Fruit fly (Drosophila melanogaster): ENCODE results near the gene Egfrap.

Egfrap gene

DNA sequence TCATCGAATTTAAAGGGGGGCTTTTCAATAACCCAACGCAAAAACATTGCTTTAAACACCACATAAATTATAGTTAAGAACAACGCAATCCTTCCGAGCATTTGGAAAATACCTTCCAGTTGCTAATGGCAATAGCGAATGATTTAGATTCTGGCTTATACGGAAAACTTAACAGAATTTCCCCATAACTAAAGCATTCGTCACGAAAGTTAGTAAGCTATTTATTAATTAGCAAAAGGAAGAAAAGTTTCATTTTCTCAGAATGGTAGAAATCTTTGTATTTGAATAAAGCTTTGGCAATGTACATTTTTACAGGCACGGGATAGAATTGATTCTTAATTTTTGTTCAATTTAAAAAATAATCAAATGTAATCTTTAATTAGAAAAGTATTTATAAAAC is 46.5 kb downstream of the Egfrap start, which contains the start of gene CG32413:
TSS of gene CG32413 (minus strand) at position 101 of the 400 bp plus-strand sequence.
- TF ChIP-seq pad (GFP tag; optimal IDR thresholded peaks at IDR 0.05) (no peak), CG12768 (GFP tag; optimal IDR thresholded peaks at IDR 0.05) (no peak), kay (GFP tag; ENCODE audit: borderline replicate concordance) (no peak), CG1620 (GFP tag; optimal IDR thresholded peaks at IDR 0.05) (no peak), bab1 (GFP tag; optimal IDR thresholded peaks at IDR 0.05) (no peak), CG7045 (GFP tag; optimal IDR thresholded peaks at IDR 0.05) (no peak), ovo (GFP tag; optimal IDR thresholded peaks at IDR 0.05) (no peak), Crg-1 (GFP tag; optimal IDR thresholded peaks at IDR 0.05) (no peak), CG7101 (tag; optimal IDR thresholded peaks at IDR 0.05) (no peak), Hr96 (GFP tag; optimal IDR thresholded peaks at IDR 0.05) (no peak), CG33017 (tag; optimal IDR thresholded peaks at IDR 0.05) (no peak), CG14711 (tag; optimal IDR thresholded peaks at IDR 0.05) (no peak), CG5204 (GFP tag; optimal IDR thresholded peaks at IDR 0.05) (no peak), tj (GFP tag; optimal IDR thresholded peaks at IDR 0.05) (no peak), Mnt (GFP tag; optimal IDR thresholded peaks at IDR 0.05) (no peak), CG11617 (GFP tag; optimal IDR thresholded peaks at IDR 0.05) (no peak), toe (GFP tag; optimal IDR thresholded peaks at IDR 0.05) (no peak), cnc (optimal IDR thresholded peaks at IDR 0.05) (no peak)

- peak; percentile 50 for TF ChIP-seq pad (GFP tag; optimal IDR thresholded peaks at IDR 0.05)
- peak; percentile 16 for TF ChIP-seq ovo (GFP tag; optimal IDR thresholded peaks at IDR 0.05)
- no peak for TF ChIP-seq CG14711 (tag; optimal IDR thresholded peaks at IDR 0.05)
These were observed 48.2 kb downstream of the Egfrap start, which contains the start of gene QC for dm6 chr3L:5902189-5902765. QC (minus strand) TSS chr3L:5902456.

dm6 chr3L:5899305-5899704 is 51.2 kb downstream of the Egfrap start, which contains the start of gene CG32409:
CG32409 (plus strand) TSS chr3L:5899528.
- no peak for TF ChIP-seq tj (GFP tag; optimal IDR thresholded peaks at IDR 0.05)
- TF ChIP-seq Mnt (GFP tag; optimal IDR thresholded peaks at IDR 0.05): peak; percentile 98
- no peak for TF ChIP-seq CG14711 (tag; optimal IDR thresholded peaks at IDR 0.05)

DNA sequence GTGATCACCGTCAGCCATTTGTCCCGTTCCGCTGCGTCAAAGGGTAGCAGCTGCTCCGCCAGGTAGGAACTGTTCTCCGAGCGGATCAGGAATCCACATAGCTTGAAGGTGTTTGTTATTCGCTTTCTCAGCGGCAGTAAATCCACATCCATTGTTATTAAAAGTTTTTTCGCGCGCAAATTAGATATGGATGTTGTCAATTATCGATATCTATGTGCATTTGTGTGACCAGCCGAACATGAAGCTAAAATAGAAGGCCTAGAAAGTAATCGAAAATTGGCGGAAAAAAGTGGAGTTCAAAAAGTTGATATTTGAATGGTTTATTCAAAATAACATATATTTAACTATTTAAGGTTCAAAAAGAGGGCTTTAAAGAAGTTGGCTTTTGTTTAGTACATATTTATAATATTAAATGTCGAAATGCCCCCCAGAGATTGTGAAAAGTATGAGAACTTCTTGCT is 53.2 kb downstream of the Egfrap start, which contains the start of the genes PolE2 and CG5592:
TSS of gene PolE2 (minus strand) at position 208 of the 461 bp plus-strand sequence.
TSS of gene CG5592 (plus strand) at position 411 of the 461 bp plus-strand sequence.
- TF ChIP-seq CG5204 (GFP tag; optimal IDR thresholded peaks at IDR 0.05): no peak
- TF ChIP-seq bab1 (GFP tag; optimal IDR thresholded peaks at IDR 0.05): peak; percentile 21

- no peak for TF ChIP-seq Clk (GFP tag; optimal IDR thresholded peaks at IDR 0.05)
- no peak for TF ChIP-seq tj (GFP tag; optimal IDR thresholded peaks at IDR 0.05)
- TF ChIP-seq cnc (optimal IDR thresholded peaks at IDR 0.05): no peak
- TF ChIP-seq CG11617 (GFP tag; optimal IDR thresholded peaks at IDR 0.05): no peak
- TF ChIP-seq kay (GFP tag; ENCODE audit: borderline replicate concordance): no peak
- TF ChIP-seq Mnt (GFP tag; optimal IDR thresholded peaks at IDR 0.05): no peak
- TF ChIP-seq CG5204 (GFP tag; optimal IDR thresholded peaks at IDR 0.05): no peak
These were observed 57.4 kb downstream of the Egfrap start for dm6 chr3L:5893063-5893462.

dm6 chr3L:5891812-5892211 is 58.6 kb downstream of the Egfrap start:
- no peak for TF ChIP-seq CG33017 (tag; optimal IDR thresholded peaks at IDR 0.05)

dm6 chr3L:5891114-5891513 is 59.3 kb downstream of the Egfrap start:
- TF ChIP-seq toe (GFP tag; optimal IDR thresholded peaks at IDR 0.05) (no peak), CG33017 (tag; optimal IDR thresholded peaks at IDR 0.05) (no peak), Mnt (GFP tag; optimal IDR thresholded peaks at IDR 0.05) (no peak), pad (GFP tag; optimal IDR thresholded peaks at IDR 0.05) (no peak), ovo (GFP tag; optimal IDR thresholded peaks at IDR 0.05) (no peak), kay (GFP tag; ENCODE audit: borderline replicate concordance) (no peak), CG12768 (GFP tag; optimal IDR thresholded peaks at IDR 0.05) (no peak), CG1620 (GFP tag; optimal IDR thresholded peaks at IDR 0.05) (no peak), CG5204 (GFP tag; optimal IDR thresholded peaks at IDR 0.05) (no peak), bab1 (GFP tag; optimal IDR thresholded peaks at IDR 0.05) (no peak), Hr96 (GFP tag; optimal IDR thresholded peaks at IDR 0.05) (no peak)

- TF ChIP-seq CG33017 (tag; optimal IDR thresholded peaks at IDR 0.05) (no peak), CG1620 (GFP tag; optimal IDR thresholded peaks at IDR 0.05) (no peak), bab1 (GFP tag; optimal IDR thresholded peaks at IDR 0.05) (no peak), cic (GFP tag; optimal IDR thresholded peaks at IDR 0.05) (no peak), tj (GFP tag; optimal IDR thresholded peaks at IDR 0.05) (no peak), Hr96 (GFP tag; optimal IDR thresholded peaks at IDR 0.05) (no peak), toe (GFP tag; optimal IDR thresholded peaks at IDR 0.05) (no peak), ovo (GFP tag; optimal IDR thresholded peaks at IDR 0.05) (no peak), CG5204 (GFP tag; optimal IDR thresholded peaks at IDR 0.05) (no peak), CG14711 (tag; optimal IDR thresholded peaks at IDR 0.05) (no peak)
These were observed 65.7 kb downstream of the Egfrap start for dm6 chr3L:5884735-5885134.
